Worm (Caenorhabditis elegans): ENCODE data around the gene srw-73.
A peak's percentile ranks its signal among the peaks of the same experiment; 100 is the strongest.

srw-73 gene

DNA sequence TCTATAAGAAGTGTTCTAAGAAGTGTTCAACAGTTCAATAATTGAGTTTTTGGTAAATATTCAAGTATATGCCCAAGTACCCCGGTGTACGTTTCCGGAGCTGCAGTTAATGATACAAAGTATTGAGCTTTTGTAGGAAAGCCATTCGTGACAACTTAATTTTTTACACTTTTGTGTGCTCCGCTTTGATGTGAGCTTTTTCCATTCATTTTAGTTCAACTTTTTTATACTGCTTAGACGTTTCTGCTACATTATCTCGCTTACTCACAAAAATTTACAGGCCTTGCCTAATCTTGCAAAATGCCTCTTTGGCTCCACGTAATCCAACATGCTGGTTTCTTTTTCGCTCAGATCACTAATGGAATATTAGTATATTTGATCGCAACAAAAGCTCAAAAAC lies 12.4 kb downstream of the srw-73 start, which contains the start of gene str-151:
Gene str-151, plus strand, starts transcription at position 301 of the 400 bp plus-strand sequence.
- no peak for TF ChIP-seq hmbx-1 (tag; optimal IDR thresholded peaks at IDR 0.05)

ce11 chrV:16573168-16573567 lies 15.2 kb downstream of the srw-73 start, which contains the start of gene str-149:
str-149 (plus strand) TSS chrV:16573468.
- no peak for TF ChIP-seq hmbx-1 (tag; optimal IDR thresholded peaks at IDR 0.05)
- TF ChIP-seq ceh-13 (GFP tag; optimal IDR thresholded peaks at IDR 0.05) = no peak
- no peak for TF ChIP-seq flt-1 (GFP tag; IDR thresholded peaks at IDR 0.05)
- no peak for TF ChIP-seq pes-1 (GFP tag; IDR thresholded peaks at IDR 0.05)
- no peak for TF ChIP-seq aly-1 (tag; optimal IDR thresholded peaks at IDR 0.05)
- no peak for TF ChIP-seq hmg-4 (GFP tag; optimal IDR thresholded peaks at IDR 0.05)
- TF ChIP-seq B0310.2 (tag; optimal IDR thresholded peaks at IDR 0.05) = no peak
- no peak for TF ChIP-seq sea-1 (GFP tag; conservative IDR thresholded peaks at IDR 0.05)
- no peak for TF ChIP-seq ceh-36 (tag; optimal IDR thresholded peaks at IDR 0.05)
- no peak for TF ChIP-seq scrt-1 (GFP tag; IDR thresholded peaks at IDR 0.05)
- TF ChIP-seq tra-4 (tag; optimal IDR thresholded peaks at IDR 0.05) = no peak
- TF ChIP-seq F13C5.2 (tag; optimal IDR thresholded peaks at IDR 0.05) = no peak
- no peak for TF ChIP-seq tbx-37 (GFP tag; conservative IDR thresholded peaks at IDR 0.05)
- no peak for TF ChIP-seq hnd-1 (tag; optimal IDR thresholded peaks at IDR 0.05)
- TF ChIP-seq ets-7 (tag; optimal IDR thresholded peaks at IDR 0.05) = no peak
- TF ChIP-seq ama-1 (optimal IDR thresholded peaks at IDR 0.05) = no peak
- TF ChIP-seq tbx-11 (GFP tag; IDR thresholded peaks at IDR 0.05) = no peak

- TF ChIP-seq ceh-36 (tag; optimal IDR thresholded peaks at IDR 0.05) (no peak), flt-1 (GFP tag; IDR thresholded peaks at IDR 0.05) (no peak), hnd-1 (tag; optimal IDR thresholded peaks at IDR 0.05) (no peak), hmg-4 (GFP tag; optimal IDR thresholded peaks at IDR 0.05) (no peak), sea-1 (GFP tag; conservative IDR thresholded peaks at IDR 0.05) (no peak), hmbx-1 (tag; optimal IDR thresholded peaks at IDR 0.05) (no peak), F13C5.2 (tag; optimal IDR thresholded peaks at IDR 0.05) (no peak)
Observed at ce11 chrV:16570697-16571096, 17.6 kb downstream of the srw-73 start, which contains the start of gene nhr-233. nhr-233 (minus strand) TSS chrV:16570797.

- no peak for TF ChIP-seq sea-1 (GFP tag; conservative IDR thresholded peaks at IDR 0.05)
- TF ChIP-seq hnd-1 (tag; optimal IDR thresholded peaks at IDR 0.05) = no peak
- TF ChIP-seq scrt-1 (GFP tag; IDR thresholded peaks at IDR 0.05) = no peak
- TF ChIP-seq pes-1 (GFP tag; IDR thresholded peaks at IDR 0.05) = no peak
- no peak for TF ChIP-seq ceh-13 (GFP tag; optimal IDR thresholded peaks at IDR 0.05)
- TF ChIP-seq tbx-37 (GFP tag; conservative IDR thresholded peaks at IDR 0.05) = no peak
- TF ChIP-seq ets-7 (tag; optimal IDR thresholded peaks at IDR 0.05) = no peak
- no peak for TF ChIP-seq ama-1 (optimal IDR thresholded peaks at IDR 0.05)
- no peak for TF ChIP-seq B0310.2 (tag; optimal IDR thresholded peaks at IDR 0.05)
- no peak for TF ChIP-seq ceh-36 (tag; optimal IDR thresholded peaks at IDR 0.05)
- TF ChIP-seq hmbx-1 (tag; optimal IDR thresholded peaks at IDR 0.05) = no peak
- no peak for TF ChIP-seq flt-1 (GFP tag; IDR thresholded peaks at IDR 0.05)
- TF ChIP-seq aly-1 (tag; optimal IDR thresholded peaks at IDR 0.05) = no peak
Observed at ce11 chrV:16568056-16568455, 20.3 kb downstream of the srw-73 start.

DNA sequence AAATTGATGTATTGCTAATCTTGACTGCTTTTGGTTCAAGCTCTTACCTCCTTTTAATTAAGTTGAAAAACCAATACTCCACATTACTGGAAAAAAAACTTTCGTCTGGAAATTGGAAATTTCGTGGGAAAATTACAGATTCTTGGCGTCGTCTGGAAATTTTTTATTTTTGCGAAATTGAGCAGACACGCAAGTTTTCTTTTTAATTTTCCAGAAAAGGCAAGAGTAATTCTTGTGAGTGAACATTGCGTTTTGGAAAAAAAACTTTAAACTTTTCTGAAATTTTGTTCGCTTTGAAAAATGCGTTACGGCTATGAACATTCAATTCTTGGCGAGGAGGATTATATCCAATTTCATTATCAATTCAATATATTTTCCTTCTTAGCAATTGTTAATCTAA lies 22.7 kb downstream of the srw-73 start, which contains the start of gene sru-45:
Gene sru-45, plus strand, starts transcription at position 301 of the 400 bp plus-strand sequence.
- no peak for TF ChIP-seq ama-1 (optimal IDR thresholded peaks at IDR 0.05)
- TF ChIP-seq ceh-13 (GFP tag; optimal IDR thresholded peaks at IDR 0.05) = no peak
- TF ChIP-seq hmg-4 (GFP tag; optimal IDR thresholded peaks at IDR 0.05) = no peak
- no peak for TF ChIP-seq ets-7 (tag; optimal IDR thresholded peaks at IDR 0.05)
- TF ChIP-seq pes-1 (GFP tag; IDR thresholded peaks at IDR 0.05) = no peak
- no peak for TF ChIP-seq B0310.2 (tag; optimal IDR thresholded peaks at IDR 0.05)
- TF ChIP-seq scrt-1 (GFP tag; IDR thresholded peaks at IDR 0.05) = no peak
- TF ChIP-seq tra-4 (tag; optimal IDR thresholded peaks at IDR 0.05) = no peak
- no peak for TF ChIP-seq hnd-1 (tag; optimal IDR thresholded peaks at IDR 0.05)
- TF ChIP-seq F13C5.2 (tag; optimal IDR thresholded peaks at IDR 0.05) = no peak
- no peak for TF ChIP-seq aly-1 (tag; optimal IDR thresholded peaks at IDR 0.05)
- TF ChIP-seq tbx-37 (GFP tag; conservative IDR thresholded peaks at IDR 0.05) = no peak
- TF ChIP-seq hmbx-1 (tag; optimal IDR thresholded peaks at IDR 0.05) = no peak
- TF ChIP-seq ceh-36 (tag; optimal IDR thresholded peaks at IDR 0.05) = no peak
- no peak for TF ChIP-seq flt-1 (GFP tag; IDR thresholded peaks at IDR 0.05)
- TF ChIP-seq tbx-11 (GFP tag; IDR thresholded peaks at IDR 0.05) = no peak
- no peak for TF ChIP-seq sea-1 (GFP tag; conservative IDR thresholded peaks at IDR 0.05)

DNA sequence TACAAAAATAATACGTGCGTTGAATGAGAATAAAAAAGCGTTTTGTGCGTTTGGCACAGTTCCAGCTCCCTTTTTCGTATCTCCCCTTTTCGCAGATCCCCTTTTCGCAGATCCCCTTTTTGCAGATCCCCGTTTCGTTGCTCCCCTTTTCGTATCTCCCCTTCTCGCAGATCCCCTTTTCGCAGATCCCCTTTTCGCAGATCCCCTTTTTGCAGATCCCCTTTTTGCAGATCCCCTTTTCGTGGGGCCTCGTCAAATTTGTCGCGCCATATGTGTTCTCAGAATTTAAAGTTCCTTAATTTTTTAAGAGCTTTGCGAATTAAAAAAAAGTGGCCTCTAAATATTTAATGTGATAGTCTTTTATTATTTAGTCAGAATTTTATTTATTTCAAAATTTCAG lies 35.4 kb downstream of the srw-73 start, which contains the start of gene Y32B12B.4:
Gene Y32B12B.4, plus strand, starts transcription at position 399 of the 400 bp plus-strand sequence.
- TF ChIP-seq sea-1 (GFP tag; conservative IDR thresholded peaks at IDR 0.05) = peak; percentile 54; the same call in 1 of the 2 replicates
- TF ChIP-seq tbx-37 (GFP tag; conservative IDR thresholded peaks at IDR 0.05) = peak; percentile 79
- peak; percentile 13 for TF ChIP-seq hnd-1 (tag; optimal IDR thresholded peaks at IDR 0.05)
- peak; percentile 16 for TF ChIP-seq aly-1 (tag; optimal IDR thresholded peaks at IDR 0.05)
- TF ChIP-seq ama-1 (optimal IDR thresholded peaks at IDR 0.05) = no peak
- no peak for TF ChIP-seq ceh-36 (tag; optimal IDR thresholded peaks at IDR 0.05)
- TF ChIP-seq scrt-1 (GFP tag; IDR thresholded peaks at IDR 0.05) = peak; percentile 82
- TF ChIP-seq hmbx-1 (tag; optimal IDR thresholded peaks at IDR 0.05) = no peak
- no peak for TF ChIP-seq tra-4 (tag; optimal IDR thresholded peaks at IDR 0.05)
- TF ChIP-seq flt-1 (GFP tag; IDR thresholded peaks at IDR 0.05) = no peak
- peak; percentile 92 for TF ChIP-seq pes-1 (GFP tag; IDR thresholded peaks at IDR 0.05)
- no peak for TF ChIP-seq F13C5.2 (tag; optimal IDR thresholded peaks at IDR 0.05)
- TF ChIP-seq B0310.2 (tag; optimal IDR thresholded peaks at IDR 0.05) = peak; percentile 5
- peak; percentile 41 for TF ChIP-seq ceh-13 (GFP tag; optimal IDR thresholded peaks at IDR 0.05)
- TF ChIP-seq hmg-4 (GFP tag; optimal IDR thresholded peaks at IDR 0.05) = peak; percentile 49
- peak; percentile 74 for TF ChIP-seq tbx-11 (GFP tag; IDR thresholded peaks at IDR 0.05)
- TF ChIP-seq ets-7 (tag; optimal IDR thresholded peaks at IDR 0.05) = peak; percentile 2

DNA sequence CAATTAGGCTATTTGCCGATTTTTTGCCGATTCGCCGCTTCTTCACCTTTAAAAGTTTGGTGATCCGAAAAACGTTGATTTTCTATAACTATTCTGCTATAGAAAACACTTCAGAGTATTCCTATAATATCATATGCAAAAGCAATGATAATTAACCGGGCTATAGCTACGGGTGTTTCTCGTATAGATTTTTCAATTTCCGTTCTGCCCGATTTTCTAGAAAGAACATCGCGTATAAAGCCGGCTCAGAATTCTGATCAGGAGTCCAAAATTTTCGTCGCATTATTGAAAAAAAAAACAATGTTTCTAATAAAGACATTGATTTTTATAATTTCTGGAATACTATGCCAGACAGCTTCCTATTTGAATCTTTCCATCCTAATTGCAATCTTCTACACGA lies 37.6 kb downstream of the srw-73 start, which contains the start of gene srbc-65:
Gene srbc-65, plus strand, starts transcription at position 301 of the 400 bp plus-strand sequence.
- TF ChIP-seq flt-1 (GFP tag; IDR thresholded peaks at IDR 0.05) (no peak), scrt-1 (GFP tag; IDR thresholded peaks at IDR 0.05) (no peak)
